Worm (Caenorhabditis elegans) whole organism, early embryonic: Measurements from ENCODE around the gene T24H10.1.

Experiments
- B0310.2 ChIP-seq: sonication (generic microtip); optimal IDR thresholded peaks from 2 replicates; lab custom pipeline; 2016; ENCODE audit warnings: mild to moderate bottlenecking, missing genetic modification characterization, missing compliant biosample characterization
- ama-1 ChIP-seq: fragments of 150-350 bp; optimal IDR thresholded peaks from 2 replicates; lab custom pipeline; 2014
- ceh-13 ChIP-seq: fragments of 200-800 bp; sonication (Bioruptor generic); optimal IDR thresholded peaks from 2 replicates; lab custom pipeline; 2018; ENCODE audit warnings: mild to moderate bottlenecking, missing genetic modification characterization, missing compliant biosample characterization
- pes-1 ChIP-seq: fragments of 200-800 bp; sonication (Bioruptor generic); IDR thresholded peaks from 2 replicates; pipeline ENCODE4 v1.3.6; 2022; ENCODE audit warnings: missing genetic modification reagents, missing genetic modification characterization, missing compliant biosample characterization
- tbx-37 ChIP-seq: fragments of 200-800 bp; sonication (Bioruptor generic); conservative IDR thresholded peaks from 2 replicates; pipeline ENCODE4 v1.3.6; 2022; ENCODE audit warnings: missing genetic modification reagents, missing genetic modification characterization, missing compliant biosample characterization

DNA sequence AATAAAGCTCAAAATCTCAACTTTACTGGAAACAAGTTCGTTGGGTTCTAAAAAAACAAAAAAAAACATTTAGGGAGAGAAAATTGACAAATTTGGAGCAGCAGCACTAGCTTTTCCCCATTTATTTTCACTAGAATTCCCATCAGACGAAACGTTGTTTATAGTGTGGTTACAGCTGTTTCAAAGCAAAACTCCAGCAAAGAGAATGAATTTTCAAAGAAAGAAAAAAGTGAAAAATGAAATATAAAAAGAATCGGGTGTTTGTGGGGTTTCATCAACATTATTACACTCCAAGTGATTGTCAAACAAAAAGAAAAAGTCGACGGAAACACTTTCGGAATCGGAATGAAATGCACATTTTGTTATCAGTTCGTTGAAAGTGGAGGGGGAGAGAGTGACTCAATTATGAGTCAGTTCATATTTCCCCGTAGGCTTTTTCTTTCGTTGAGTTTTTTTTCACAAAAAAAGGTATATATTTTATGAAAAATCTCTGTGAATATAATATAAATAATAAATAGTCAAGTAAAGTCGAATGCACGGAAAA, 4.9 kb upstream of the T24H10.1 start:
- TF ChIP-seq B0310.2 (tag; lab: Kevin White, UChicago) (no peak), tbx-37 (GFP tag; lab: Robert Waterston, UW) (no peak), ama-1 (lab: Kevin White, UChicago) (no peak), ceh-13 (GFP tag; lab: Kevin White, UChicago) (no peak), pes-1 (GFP tag; lab: Robert Waterston, UW) (no peak)
